Fruit fly (Drosophila melanogaster): ENCODE data around the gene Jasper.

Jasper gene

DNA sequence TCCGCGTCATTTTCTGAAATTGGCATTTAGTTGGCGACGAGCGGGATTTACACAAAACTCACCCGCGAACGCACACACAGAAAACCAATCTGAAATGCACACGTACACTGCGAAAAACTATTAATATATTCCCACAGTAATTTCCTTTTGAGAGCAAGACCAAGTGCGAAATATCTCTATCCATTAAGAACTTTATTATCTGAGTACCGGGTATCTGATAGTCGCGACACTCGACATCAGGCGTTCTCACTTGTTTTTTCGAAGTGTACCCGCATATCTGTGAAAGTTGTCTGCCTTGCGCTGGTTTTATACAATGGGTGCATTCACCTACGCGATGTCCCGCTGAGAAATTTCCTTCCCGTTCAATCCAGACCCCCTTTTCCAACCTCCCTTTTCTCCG lies 23.8 kb downstream of the Jasper start (continued):
- TF ChIP-seq ap (GFP tag; IDR thresholded peaks at IDR 0.05) (no peak), row (GFP tag; IDR thresholded peaks at IDR 0.05) (0 out of 3 replicates have a peak, but pooled peaks have one; percentile 26), CG2120 (GFP tag; optimal IDR thresholded peaks at IDR 0.05) (no peak), CG2712 (tag; optimal IDR thresholded peaks at IDR 0.05) (peak; percentile 31), ase (GFP tag; IDR thresholded peaks at IDR 0.05) (0 out of 3 replicates have a peak, but pooled peaks have one; percentile 10), gem (tag; optimal IDR thresholded peaks at IDR 0.05) (peak; percentile 49), CG17829 (tag; optimal IDR thresholded peaks at IDR 0.05) (peak; percentile 6), dysf (GFP tag; IDR thresholded peaks at IDR 0.05) (0 out of 3 replicates have a peak, but pooled peaks have one; percentile 13), Xrp1 (GFP tag; IDR thresholded peaks at IDR 0.05) (peak; percentile 55; the same call in 1 of the 2 replicates), NC2α (GFP tag; optimal IDR thresholded peaks at IDR 0.05) (no peak), zen2 (GFP tag; IDR thresholded peaks at IDR 0.05; ENCODE audit: partially characterized antibody) (no peak), prd (optimal IDR thresholded peaks at IDR 0.05) (no peak), prd (GFP tag; IDR thresholded peaks at IDR 0.05) (peak; percentile 47; the same call in 1 of the 3 replicates), otp (GFP tag; IDR thresholded peaks at IDR 0.05) (no peak), Fer3 (tag; optimal IDR thresholded peaks at IDR 0.05) (no peak), CG31224 (GFP tag; IDR thresholded peaks at IDR 0.05) (no peak), danr (GFP tag; IDR thresholded peaks at IDR 0.05) (no peak), tio (GFP tag; optimal IDR thresholded peaks at IDR 0.05) (no peak), Gug (GFP tag; IDR thresholded peaks at IDR 0.05) (0 out of 4 replicates have a peak, but pooled peaks have one; percentile 27), CG34224 (GFP tag; IDR thresholded peaks at IDR 0.05; ENCODE audit: partially characterized antibody) (no peak), chif (GFP tag; optimal IDR thresholded peaks at IDR 0.05) (peak in 1 of 2 experiments; percentile 41), Dbx (GFP tag; IDR thresholded peaks at IDR 0.05) (no peak), TFAM (GFP tag; optimal IDR thresholded peaks at IDR 0.05) (no peak), Ets65A (GFP tag) (peak; percentile 60), CG15011 (GFP tag; optimal IDR thresholded peaks at IDR 0.05) (no peak), CG7271 (tag; optimal IDR thresholded peaks at IDR 0.05) (no peak), HLH4C (GFP tag; IDR thresholded peaks at IDR 0.05; ENCODE audit: partially characterized antibody) (peak; percentile 72), CG8944 (GFP tag; optimal IDR thresholded peaks at IDR 0.05) (no peak), pfk (GFP tag; optimal IDR thresholded peaks at IDR 0.05) (no peak), ssp (GFP tag; IDR thresholded peaks at IDR 0.05) (no peak), Neu2 (GFP tag; optimal IDR thresholded peaks at IDR 0.05; ENCODE audit: borderline replicate concordance) (no peak), Xbp1 (GFP tag; optimal IDR thresholded peaks at IDR 0.05) (peak; percentile 23), aop (GFP tag; IDR thresholded peaks at IDR 0.05) (no peak), Abd-B (GFP tag; optimal IDR thresholded peaks at IDR 0.05) (no peak), CG7987 (GFP tag; optimal IDR thresholded peaks at IDR 0.05) (no peak), Camta (GFP tag; optimal IDR thresholded peaks at IDR 0.05) (no peak), nmo (GFP tag; optimal IDR thresholded peaks at IDR 0.05) (peak; percentile 2), CG8765 (GFP tag; IDR thresholded peaks at IDR 0.05) (no peak), CG14860 (GFP tag; IDR thresholded peaks at IDR 0.05; ENCODE audit: partially characterized antibody) (0 out of 3 replicates have a peak, but pooled peaks have one; percentile 35), CG4424 (GFP tag; optimal IDR thresholded peaks at IDR 0.05) (peak; percentile 17), Atf3 (GFP tag; optimal IDR thresholded peaks at IDR 0.05) (no peak), Lpt (GFP tag; optimal IDR thresholded peaks at IDR 0.05) (no peak), CG15696 (tag; optimal IDR thresholded peaks at IDR 0.05) (no peak), CG7928 (GFP tag; optimal IDR thresholded peaks at IDR 0.05) (no peak), pan (optimal IDR thresholded peaks at IDR 0.05) (no peak), pan (GFP tag; optimal IDR thresholded peaks at IDR 0.05 in 1 of 2, IDR thresholded peaks at IDR 0.05 in 1 of 2) (no peak), CG1024 (GFP tag; IDR thresholded peaks at IDR 0.05) (no peak), CG15269 (tag; optimal IDR thresholded peaks at IDR 0.05) (no peak), repo (GFP tag; optimal IDR thresholded peaks at IDR 0.05) (no peak), CG16813 (GFP tag; IDR thresholded peaks at IDR 0.05; ENCODE audit: partially characterized antibody) (peak; percentile 41; the same call in 1 of the 3 replicates), run (tag; optimal IDR thresholded peaks at IDR 0.05) (no peak), luna (GFP tag; optimal IDR thresholded peaks at IDR 0.05) (no peak)
